Worm (Caenorhabditis elegans) whole organism, L1 larva: Measurements from ENCODE around the gene C04C3.4.

Experiments
- egl-27 ChIP-seq, 2 experiments: fragments of 150-350 bp in 1 of 2; sonication (generic microtip); optimal IDR thresholded peaks; 3 replicates each; lab custom pipeline; 2017 to 2018; ENCODE audit warnings: missing biosample characterization in 2 of 2, missing genetic modification characterization in 2 of 2, missing genetic modification reagents in 2 of 2
- fos-1 ChIP-seq: fragments of 150-350 bp; optimal IDR thresholded peaks from 2 replicates; lab custom pipeline; 2014; ENCODE audit warnings: missing biosample characterization, missing genetic modification characterization
- jun-1 ChIP-seq: fragments of 150-350 bp; optimal IDR thresholded peaks from 2 replicates; lab custom pipeline; 2014; ENCODE audit warnings: missing biosample characterization, missing genetic modification reagents, missing genetic modification characterization
- lin-35 ChIP-seq, 2 experiments: fragments of 150-350 bp; optimal IDR thresholded peaks; 2 replicates each; lab custom pipeline; 2014; ENCODE audit warnings: missing biosample characterization in 2 of 2, missing genetic modification characterization in 2 of 2, missing genetic modification reagents in 2 of 2
- lsy-2 ChIP-seq, 2 experiments: fragments of 150-350 bp; optimal IDR thresholded peaks; 2 replicates each; lab custom pipeline; 2014; ENCODE audit warnings: missing biosample characterization in 2 of 2, missing genetic modification characterization in 2 of 2
- nhr-19 ChIP-seq: fragments of 200-800 bp; sonication (Bioruptor generic); conservative IDR thresholded peaks from 2 replicates; pipeline ENCODE4 v1.3.6; 2022; ENCODE audit warnings: missing genetic modification characterization, missing compliant biosample characterization
- nhr-237 ChIP-seq: fragments of 150-350 bp; optimal IDR thresholded peaks from 2 replicates; lab custom pipeline; 2014; ENCODE audit warnings: missing biosample characterization, missing genetic modification characterization
- nhr-84 ChIP-seq: sonication (generic microtip); optimal IDR thresholded peaks from 2 replicates; lab custom pipeline; 2017; ENCODE audit warnings: missing biosample characterization, missing genetic modification characterization
- nhr-85 ChIP-seq: sonication (generic microtip); peaks from one replicate; lab custom pipeline; 2016; ENCODE audit warnings: missing genetic modification characterization, inconsistent platforms, missing compliant biosample characterization
- skn-1 ChIP-seq: fragments of 150-350 bp; optimal IDR thresholded peaks from 2 replicates; lab custom pipeline; 2014; ENCODE audit warnings: missing biosample characterization, missing genetic modification characterization
- unc-130 ChIP-seq: fragments of 150-350 bp; optimal IDR thresholded peaks from 2 replicates; lab custom pipeline; 2017; ENCODE audit warnings: missing biosample characterization, missing genetic modification characterization, inconsistent platforms
- unc-86 ChIP-seq: sonication (generic microtip); optimal IDR thresholded peaks from 2 replicates; lab custom pipeline; 2016; ENCODE audit warnings: missing genetic modification characterization, missing compliant biosample characterization
- zag-1 ChIP-seq: fragments of 150-350 bp; optimal IDR thresholded peaks from 2 replicates; lab custom pipeline; 2014; ENCODE audit warnings: missing biosample characterization, missing genetic modification characterization
- ztf-4 ChIP-seq: fragments of 150-350 bp; optimal IDR thresholded peaks from 2 replicates; lab custom pipeline; 2014; ENCODE audit warnings: missing biosample characterization, missing genetic modification characterization

- TF ChIP-seq lin-35 (GFP tag; optimal IDR thresholded peaks at IDR 0.05; lab: Kevin White, UChicago) (no peak), unc-130 (tag; lab: Kevin White, UChicago) (no peak), nhr-19 (GFP tag; lab: Robert Waterston, UW) (no peak), nhr-237 (tag; lab: Kevin White, UChicago) (no peak), egl-27 (tag; optimal IDR thresholded peaks at IDR 0.05; lab: Kevin White, UChicago) (no peak), zag-1 (tag; lab: Kevin White, UChicago) (no peak), lsy-2 (tag; optimal IDR thresholded peaks at IDR 0.05; lab: Kevin White, UChicago) (no peak), ztf-4 (tag; lab: Kevin White, UChicago) (no peak), jun-1 (tag; lab: Kevin White, UChicago) (no peak), fos-1 (tag; lab: Kevin White, UChicago) (no peak), unc-86 (tag; lab: Kevin White, UChicago) (no peak), skn-1 (no peak), nhr-85 (tag; lab: Kevin White, UChicago) (no peak), nhr-84 (tag; lab: Kevin White, UChicago) (no peak)
Measured at ce11 chrIV:3400941-3401340, 6.8 kb downstream of the C04C3.4 start.
